Worm (Caenorhabditis elegans) whole organism, mixed stage, embryonic: ENCODE measurements around the gene arrd-14.

Experiments used
- blmp-1 ChIP-seq: fragments of 150-350 bp; optimal IDR thresholded peaks from 2 replicates; lab custom pipeline; 2014; ENCODE audit warnings: missing biosample characterization, missing genetic modification characterization
- mep-1 ChIP-seq: fragments of 150-350 bp; optimal IDR thresholded peaks from 2 replicates; lab custom pipeline; 2017; ENCODE audit warnings: missing biosample characterization, missing genetic modification reagents, missing genetic modification characterization, inconsistent platforms

DNA sequence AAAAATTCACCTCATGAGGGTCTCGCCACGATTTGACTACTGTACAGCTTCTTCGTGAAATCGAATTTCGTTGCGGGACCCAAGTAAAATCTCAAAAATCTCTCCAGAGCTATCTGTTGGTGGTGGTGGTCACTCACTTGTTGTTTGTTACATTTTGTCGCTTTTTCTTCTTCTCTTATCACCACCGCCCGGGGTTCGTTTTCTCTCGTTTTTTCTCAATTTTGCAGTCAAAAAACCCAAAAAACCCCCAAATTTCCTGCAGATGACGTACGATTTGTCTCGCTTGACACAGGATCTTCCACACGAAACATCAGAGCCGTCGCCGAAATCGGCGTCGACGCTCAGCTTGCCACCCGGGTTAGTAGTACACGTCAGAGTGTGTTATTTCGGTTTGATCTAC lies 16.0 kb upstream of the arrd-14 start, which contains the start of gene R06B9.5:
- TF ChIP-seq mep-1 (tag; lab: Kevin White, UChicago), result no peak
- TF ChIP-seq blmp-1 (tag; lab: Kevin White, UChicago), result no peak
